Worm (Caenorhabditis elegans): Measurements from ENCODE around the gene nhr-1.

nhr-1 gene

ce11 chrX:17479694-17480574, 33.9 kb upstream of the nhr-1 start (continued):
- TF ChIP-seq lin-13 (GFP tag; optimal IDR thresholded peaks at IDR 0.05) (no peak), ZK546.5 (tag; optimal IDR thresholded peaks at IDR 0.05) (no peak), fkh-10 (GFP tag; optimal IDR thresholded peaks at IDR 0.05) (peak; percentile 73), hif-1 (tag; optimal IDR thresholded peaks at IDR 0.05) (peak; percentile 66 to 82), pha-4 (GFP tag; IDR thresholded peaks at IDR 0.05) (peak; percentile 60; the same call in 1 of the 2 replicates), pha-4 (tag; optimal IDR thresholded peaks at IDR 0.05) (peak; percentile 80), jun-1 (tag; optimal IDR thresholded peaks at IDR 0.05) (peak; percentile 58), madf-5 (GFP tag; IDR thresholded peaks at IDR 0.05) (0 out of 4 replicates have a peak, but pooled peaks of 1 of the 2 experiments have one; percentile 6), F37D6.2 (tag; optimal IDR thresholded peaks at IDR 0.05) (peak; percentile 91), zfp-2 (tag; optimal IDR thresholded peaks at IDR 0.05) (peak; percentile 2), F49E8.2 (tag; optimal IDR thresholded peaks at IDR 0.05; ENCODE audit: borderline replicate concordance) (no peak), lim-7 (GFP tag; IDR thresholded peaks at IDR 0.05) (no peak; the same call in 1 of the 2 replicates), fos-1 (tag; optimal IDR thresholded peaks at IDR 0.05) (no peak), saeg-2 (GFP tag; IDR thresholded peaks at IDR 0.05) (peak; percentile 52; the same call in 1 of the 2 replicates), snpc-1.2 (GFP tag; IDR thresholded peaks at IDR 0.05) (no peak; the same call in 1 of the 2 replicates), gei-8 (GFP tag; optimal IDR thresholded peaks at IDR 0.05) (peak; percentile 83), php-3 (GFP tag; IDR thresholded peaks at IDR 0.05) (0 out of 2 replicates have a peak, but pooled peaks have one; percentile 29), mxl-3 (GFP tag; optimal IDR thresholded peaks at IDR 0.05) (peak; percentile 96), rbr-2 (tag; optimal IDR thresholded peaks at IDR 0.05) (peak; percentile 93), lin-1 (GFP tag; IDR thresholded peaks at IDR 0.05) (peak; percentile 9; the same call in 1 of the 2 replicates), nhr-76 (tag; optimal IDR thresholded peaks at IDR 0.05) (no peak), tag-97 (GFP tag; IDR thresholded peaks at IDR 0.05) (no peak), aly-2 (tag; optimal IDR thresholded peaks at IDR 0.05) (no peak), egl-43 (GFP tag; IDR thresholded peaks at IDR 0.05) (peak; percentile 92), dmd-6 (GFP tag; IDR thresholded peaks at IDR 0.05) (peak; percentile 90)

DNA sequence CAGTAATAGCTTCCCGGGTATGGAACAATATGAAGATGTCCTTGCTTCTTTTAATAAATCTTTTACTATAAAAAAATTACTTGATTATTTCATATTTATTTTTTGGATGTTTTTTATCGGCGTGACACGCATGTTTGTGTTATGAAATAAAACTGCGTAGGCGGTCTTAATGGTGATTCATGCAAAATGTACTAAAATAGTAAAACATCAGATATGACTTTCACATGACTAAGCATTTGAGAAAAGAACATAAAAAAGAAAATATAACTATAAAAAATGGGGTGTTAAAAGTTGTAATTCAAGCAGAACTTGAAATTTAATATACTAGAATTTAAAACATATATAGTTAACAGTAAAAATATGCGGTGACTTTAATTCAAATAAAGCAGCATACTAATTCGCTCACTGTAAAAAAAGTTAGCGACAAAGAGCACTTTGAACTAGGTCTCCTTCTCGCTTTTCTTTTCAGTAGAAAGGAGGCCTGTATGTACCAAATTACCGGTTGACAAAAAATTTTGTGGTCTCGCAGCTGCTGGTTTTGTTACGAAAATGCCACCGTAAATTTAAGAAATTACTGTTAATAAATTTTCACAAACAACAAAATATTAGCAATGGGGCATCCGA, 31.9 kb upstream of the nhr-1 start:
- TF ChIP-seq lin-13 (GFP tag; optimal IDR thresholded peaks at IDR 0.05) (no peak), lim-7 (GFP tag; IDR thresholded peaks at IDR 0.05) (no peak), cey-2 (tag; optimal IDR thresholded peaks at IDR 0.05; ENCODE audit: borderline replicate concordance, insufficient read depth) (no peak), snpc-1.2 (GFP tag; IDR thresholded peaks at IDR 0.05) (no peak), T26A8.4 (GFP tag; IDR thresholded peaks at IDR 0.05) (peak; percentile 48; the same call in 1 of the 2 replicates), nhr-48 (tag; optimal IDR thresholded peaks at IDR 0.05) (no peak), D1046.2 (GFP tag; IDR thresholded peaks at IDR 0.05) (no peak), zag-1 (tag; optimal IDR thresholded peaks at IDR 0.05) (no peak), nhr-41 (GFP tag; IDR thresholded peaks at IDR 0.05) (no peak), egl-27 (tag; optimal IDR thresholded peaks at IDR 0.05) (no peak), aha-1 (tag) (peak; percentile 12), ztf-11 (tag; optimal IDR thresholded peaks at IDR 0.05) (no peak), hlh-30 (tag; optimal IDR thresholded peaks at IDR 0.05; ENCODE audit: insufficient read depth) (peak; percentile 26), nhr-28 (tag; optimal IDR thresholded peaks at IDR 0.05) (no peak), mdt-29 (GFP tag; IDR thresholded peaks at IDR 0.05) (0 out of 2 replicates have a peak, but pooled peaks have one; percentile 48), ctbp-1 (GFP tag; IDR thresholded peaks at IDR 0.05) (0 out of 2 replicates have a peak, but pooled peaks have one; percentile 24), hmg-1.1 (GFP tag; IDR thresholded peaks at IDR 0.05) (no peak), nhr-11 (tag; optimal IDR thresholded peaks at IDR 0.05) (no peak), hlh-11 (tag; optimal IDR thresholded peaks at IDR 0.05) (peak; percentile 12), dmd-6 (GFP tag; IDR thresholded peaks at IDR 0.05) (no peak), spr-1 (tag; optimal IDR thresholded peaks at IDR 0.05) (no peak), pha-4 (GFP tag; IDR thresholded peaks at IDR 0.05) (no peak), pha-4 (tag; optimal IDR thresholded peaks at IDR 0.05) (no peak), lsy-2 (tag; optimal IDR thresholded peaks at IDR 0.05) (peak in 1 of 2 experiments; percentile 37), madf-5 (GFP tag; IDR thresholded peaks at IDR 0.05) (0 out of 4 replicates have a peak, but pooled peaks of 1 of the 2 experiments have one; percentile 15), mep-1 (tag; optimal IDR thresholded peaks at IDR 0.05) (peak; percentile 52), gei-8 (GFP tag; optimal IDR thresholded peaks at IDR 0.05) (no peak), nhr-102 (tag; optimal IDR thresholded peaks at IDR 0.05) (peak; percentile 5), saeg-2 (GFP tag; IDR thresholded peaks at IDR 0.05) (no peak), dmd-9 (GFP tag; IDR thresholded peaks at IDR 0.05) (no peak)
